Worm (Caenorhabditis elegans) whole organism, early embryonic: Measurements from ENCODE around the gene golg-2.
A peak's percentile ranks its signal among the peaks of the same experiment; 100 is the strongest.

ENCODE experiments used
- B0310.2 ChIP-seq: sonication (generic microtip); optimal IDR thresholded peaks from 2 replicates; lab custom pipeline; 2016; ENCODE audit warnings: mild to moderate bottlenecking, missing genetic modification characterization, missing compliant biosample characterization
- F13C5.2 ChIP-seq: sonication (generic microtip); optimal IDR thresholded peaks from 2 replicates; lab custom pipeline; 2017; ENCODE audit warnings: mild to moderate bottlenecking, missing genetic modification characterization, inconsistent platforms, missing compliant biosample characterization
- ama-1 ChIP-seq: fragments of 150-350 bp; optimal IDR thresholded peaks from 2 replicates; lab custom pipeline; 2014
- ceh-36 ChIP-seq: sonication (generic microtip); optimal IDR thresholded peaks from 2 replicates; lab custom pipeline; 2016; ENCODE audit warnings: missing genetic modification characterization, inconsistent platforms, missing compliant biosample characterization
- flt-1 ChIP-seq: fragments of 200-800 bp; sonication (Bioruptor generic); IDR thresholded peaks from 2 replicates; pipeline ENCODE4 v1.3.6; 2022; ENCODE audit warnings: missing genetic modification characterization, missing compliant biosample characterization
- hmg-4 ChIP-seq: fragments of 200-800 bp; sonication (Bioruptor generic); optimal IDR thresholded peaks from 2 replicates; lab custom pipeline; 2018; ENCODE audit warnings: mild to moderate bottlenecking, missing genetic modification characterization, missing compliant biosample characterization
- sea-1 ChIP-seq: fragments of 200-800 bp; sonication (Bioruptor generic); conservative IDR thresholded peaks from 2 replicates; pipeline ENCODE4 v1.3.6; 2022; ENCODE audit warnings: missing genetic modification characterization, missing compliant biosample characterization
- tra-4 ChIP-seq: sonication (generic microtip); optimal IDR thresholded peaks from 2 replicates; lab custom pipeline; 2017; ENCODE audit warnings: missing genetic modification characterization, missing compliant biosample characterization

DNA sequence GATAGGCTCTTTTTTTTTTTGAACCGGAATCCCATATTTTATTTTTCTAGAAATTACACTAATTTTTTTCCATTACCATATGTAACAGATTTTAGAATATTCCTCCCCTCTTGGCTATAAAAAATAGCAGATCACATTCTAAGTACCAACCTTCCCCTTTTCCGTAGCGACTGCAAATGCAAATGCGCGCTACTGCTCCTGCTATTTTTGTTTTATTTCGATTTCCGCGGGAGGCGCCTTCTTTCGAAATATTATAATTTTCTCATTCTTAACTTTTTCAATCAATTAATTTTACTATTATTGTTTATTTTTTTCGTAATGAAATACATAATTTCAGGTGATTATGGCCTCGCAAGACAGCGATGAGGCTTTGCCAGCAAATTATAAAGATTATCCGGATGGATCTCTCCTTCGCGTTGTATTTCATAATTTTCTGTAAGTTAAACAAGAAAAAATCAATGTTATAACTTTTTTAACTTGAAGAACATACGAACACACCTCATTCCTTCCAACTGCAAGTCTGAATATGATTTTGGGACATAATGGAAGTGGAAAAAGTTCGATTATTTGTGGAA lies 22.0 kb upstream of the golg-2 start, which contains the start of gene smc-5:
- TF ChIP-seq sea-1 (GFP tag; lab: Robert Waterston, UW) (no peak), ceh-36 (tag; lab: Kevin White, UChicago) (no peak), ama-1 (no peak), B0310.2 (tag; lab: Kevin White, UChicago) (no peak), hmg-4 (GFP tag; lab: Kevin White, UChicago) (no peak), flt-1 (GFP tag; lab: Robert Waterston, UW) (no peak), F13C5.2 (tag; lab: Kevin White, UChicago) (peak; percentile 43), tra-4 (no peak)
